Fruit fly (Drosophila melanogaster) whole organism: Measurements from ENCODE around the gene CG15765.

Experiments
- CG8478 ChIP-seq: fragments of >200 bp; optimal IDR thresholded peaks from 2 replicates; lab custom pipeline; 2018; ENCODE audit warnings: inconsistent platforms
- EcR ChIP-seq, 2 experiments: fragments of >200 bp; optimal IDR thresholded peaks; 2 replicates each; lab custom pipeline; 2017; ENCODE audit warnings: missing biosample characterization in 2 of 2, missing genetic modification characterization in 2 of 2, missing genetic modification reagents in 2 of 2
- pan ChIP-seq: fragments of >200 bp; optimal IDR thresholded peaks from 2 replicates; lab custom pipeline; 2017
- psq ChIP-seq: fragments of >200 bp; optimal IDR thresholded peaks from 2 replicates; lab custom pipeline; 2017
- usp ChIP-seq: fragments of >200 bp; optimal IDR thresholded peaks from 2 replicates; lab custom pipeline; 2017; ENCODE audit warnings: missing biosample characterization, missing genetic modification characterization, mixed read lengths

DNA sequence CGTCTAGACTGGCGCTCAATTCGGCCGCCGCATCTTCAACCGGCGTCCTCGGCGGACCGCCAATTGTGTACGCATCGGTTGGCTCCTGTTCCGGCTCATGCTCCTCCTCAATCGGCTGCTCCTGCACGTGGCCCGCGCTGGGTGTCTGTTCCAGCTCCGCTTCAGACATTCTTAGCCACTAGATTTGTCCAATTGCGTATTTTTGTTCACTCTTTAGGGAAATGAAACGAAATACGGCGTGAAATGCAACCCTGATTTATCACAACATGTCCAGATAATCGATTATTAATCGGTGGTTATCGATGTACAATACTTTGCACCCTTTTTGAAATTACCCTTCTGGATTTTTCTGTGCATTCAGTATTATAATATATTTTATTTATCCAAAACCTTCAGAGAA is 58.2 kb downstream of the CG15765 start, which contains the start of gene mof:
- TF ChIP-seq pan (no peak), psq (lab: Kevin White, UChicago) (no peak), CG8478 (lab: Kevin White, UChicago) (no peak), usp (no peak), EcR (GFP tag; optimal IDR thresholded peaks at IDR 0.05; lab: Kevin White, UChicago) (no peak)
